Fruit fly (Drosophila melanogaster) whole organism, prepupa: ENCODE data around the gene CG31463.

ENCODE experiments used
- CG10669 ChIP-seq: fragments of 200-800 bp; sonication (Bioruptor generic); optimal IDR thresholded peaks from 3 replicates; lab custom pipeline; 2018; ENCODE audit warnings: missing biosample characterization, mild to moderate bottlenecking, missing genetic modification characterization, moderate library complexity
- CG11294 ChIP-seq: fragments of 200-800 bp; sonication (Bioruptor generic); IDR thresholded peaks from 2 replicates; pipeline ENCODE4 v1.3.6; 2022; ENCODE audit warnings: missing biosample characterization, missing genetic modification characterization
- CG11762 ChIP-seq: fragments of 200-800 bp; sonication (Bioruptor generic); optimal IDR thresholded peaks from 3 replicates; lab custom pipeline; 2016; ENCODE audit warnings: missing biosample characterization, missing genetic modification characterization; ENCODE audit not compliant: insufficient read depth
- CG11902 ChIP-seq: fragments of 200-800 bp; sonication (Bioruptor generic); optimal IDR thresholded peaks from 3 replicates; lab custom pipeline; 2016; ENCODE audit warnings: missing biosample characterization, missing genetic modification characterization
- CG15336 ChIP-seq: fragments of 200-800 bp; sonication (Bioruptor generic); IDR thresholded peaks from 2 replicates; pipeline ENCODE4 v1.3.6; 2022; ENCODE audit warnings: missing biosample characterization, missing genetic modification characterization
- CG1621 ChIP-seq: fragments of 200-800 bp; sonication (Bioruptor generic); optimal IDR thresholded peaks from 3 replicates; lab custom pipeline; 2018; ENCODE audit warnings: missing biosample characterization, mild to moderate bottlenecking, missing genetic modification characterization
- CG16779 ChIP-seq: fragments of 200-800 bp; sonication (Bioruptor generic); optimal IDR thresholded peaks from 3 replicates; lab custom pipeline; 2017; ENCODE audit warnings: missing biosample characterization, mild to moderate bottlenecking, missing genetic modification characterization
- CG31627 ChIP-seq: fragments of 200-800 bp; sonication (Bioruptor generic); optimal IDR thresholded peaks from 3 replicates; lab custom pipeline; 2016; ENCODE audit warnings: missing biosample characterization, missing genetic modification characterization
- CG32006 ChIP-seq: fragments of 200-800 bp; sonication (Bioruptor generic); optimal IDR thresholded peaks from 3 replicates; lab custom pipeline; 2017; ENCODE audit warnings: missing biosample characterization, mild to moderate bottlenecking, missing genetic modification characterization
- CG3919 ChIP-seq: fragments of 200-800 bp; sonication (Bioruptor generic); optimal IDR thresholded peaks from 3 replicates; lab custom pipeline; 2016; ENCODE audit warnings: missing biosample characterization, missing genetic modification characterization
- CG4318 ChIP-seq: fragments of 200-800 bp; sonication (Bioruptor generic); optimal IDR thresholded peaks from 3 replicates; lab custom pipeline; 2017; ENCODE audit warnings: missing biosample characterization, mild to moderate bottlenecking, missing genetic modification characterization
- CG6163 ChIP-seq: fragments of 200-800 bp; sonication (Bioruptor generic); IDR thresholded peaks from 3 replicates; pipeline ENCODE4 v1.3.6; 2022; ENCODE audit warnings: missing biosample characterization, missing genetic modification characterization
- CG6276 ChIP-seq: fragments of 200-800 bp; sonication (Bioruptor generic); optimal IDR thresholded peaks from 2 replicates; lab custom pipeline; 2017; ENCODE audit warnings: missing biosample characterization, mild to moderate bottlenecking, missing genetic modification characterization
- CG6792 ChIP-seq: fragments of 200-800 bp; sonication (Bioruptor generic); optimal IDR thresholded peaks from 3 replicates; lab custom pipeline; 2016; ENCODE audit warnings: missing biosample characterization, missing genetic modification characterization
- CG6808 ChIP-seq: fragments of 200-800 bp; sonication (Bioruptor generic); optimal IDR thresholded peaks from 3 replicates; lab custom pipeline; 2017; ENCODE audit warnings: missing biosample characterization, missing genetic modification characterization, mild to moderate bottlenecking, moderate library complexity, missing genetic modification reagents
- CG6854 ChIP-seq: fragments of 200-800 bp; sonication (Bioruptor generic); optimal IDR thresholded peaks from 2 replicates; lab custom pipeline; 2017; ENCODE audit warnings: missing biosample characterization, mild to moderate bottlenecking, missing genetic modification characterization
- CG7368 ChIP-seq: fragments of 200-800 bp; sonication (Bioruptor generic); optimal IDR thresholded peaks from 3 replicates; lab custom pipeline; 2016; ENCODE audit warnings: missing biosample characterization, missing genetic modification characterization
- CG8119 ChIP-seq: fragments of 200-800 bp; sonication (Bioruptor generic); IDR thresholded peaks from 3 replicates; pipeline ENCODE4 v1.3.6; 2022; ENCODE audit warnings: missing biosample characterization, missing genetic modification characterization
- CG8632 ChIP-seq: fragments of 200-800 bp; sonication (Bioruptor generic); optimal IDR thresholded peaks from 3 replicates; lab custom pipeline; 2016; ENCODE audit warnings: missing biosample characterization, missing genetic modification characterization
- CG9139 ChIP-seq: fragments of 200-800 bp; sonication (Bioruptor generic); optimal IDR thresholded peaks from 3 replicates; lab custom pipeline; 2017; ENCODE audit warnings: missing biosample characterization, mild to moderate bottlenecking, missing genetic modification characterization
- Eip75B ChIP-seq: fragments of 200-800 bp; sonication (Bioruptor generic); optimal IDR thresholded peaks from 3 replicates; lab custom pipeline; 2016; ENCODE audit warnings: missing biosample characterization, missing genetic modification characterization
- Eip78C ChIP-seq: fragments of 200-800 bp; sonication (Bioruptor generic); peaks from one replicate; lab custom pipeline; 2016; ENCODE audit warnings: missing biosample characterization, missing genetic modification characterization
- Eip93F ChIP-seq: fragments of 200-800 bp; sonication (Bioruptor generic); optimal IDR thresholded peaks from 2 replicates; lab custom pipeline; 2016; ENCODE audit warnings: missing biosample characterization, mild to moderate bottlenecking, missing genetic modification characterization
- Ets21C ChIP-seq: fragments of 200-800 bp; sonication (Bioruptor generic); optimal IDR thresholded peaks from 3 replicates; lab custom pipeline; 2016; ENCODE audit warnings: missing biosample characterization, missing genetic modification characterization
- Gug ChIP-seq: fragments of 200-800 bp; sonication (Bioruptor generic); IDR thresholded peaks from 2 replicates; pipeline ENCODE4 v1.3.6; 2022; ENCODE audit warnings: missing biosample characterization, missing genetic modification characterization
- Hr38 ChIP-seq: sonication (Bioruptor generic); optimal IDR thresholded peaks from 2 replicates; lab custom pipeline; 2016; ENCODE audit warnings: missing biosample characterization, missing genetic modification characterization
- Hr39 ChIP-seq: fragments of 200-800 bp; sonication (Bioruptor generic); optimal IDR thresholded peaks from 2 replicates; lab custom pipeline; 2016; ENCODE audit warnings: missing biosample characterization, missing genetic modification characterization
- Hr4 ChIP-seq: fragments of 200-800 bp; sonication (Bioruptor generic); optimal IDR thresholded peaks from 3 replicates; lab custom pipeline; 2016; ENCODE audit warnings: missing biosample characterization, missing genetic modification characterization
- Lpt ChIP-seq: fragments of 200-800 bp; sonication (Bioruptor generic); optimal IDR thresholded peaks from 3 replicates; lab custom pipeline; 2016; ENCODE audit warnings: missing biosample characterization, missing genetic modification characterization
- OdsH ChIP-seq: fragments of 200-800 bp; sonication (Bioruptor generic); optimal IDR thresholded peaks from 3 replicates; lab custom pipeline; 2016; ENCODE audit warnings: missing biosample characterization, missing genetic modification characterization
- Smox ChIP-seq: fragments of 200-800 bp; sonication (Bioruptor generic); optimal IDR thresholded peaks from 3 replicates; lab custom pipeline; 2016; ENCODE audit warnings: missing biosample characterization, missing genetic modification characterization
- Sox102F ChIP-seq: fragments of 200-800 bp; sonication (Bioruptor generic); optimal IDR thresholded peaks from 2 replicates; lab custom pipeline; 2016; ENCODE audit warnings: missing biosample characterization, mild to moderate bottlenecking, missing genetic modification characterization
- achi ChIP-seq: fragments of 200-800 bp; sonication (Bioruptor generic); optimal IDR thresholded peaks from 3 replicates; lab custom pipeline; 2016; ENCODE audit warnings: missing biosample characterization, missing genetic modification characterization
- acj6 ChIP-seq: fragments of 200-800 bp; sonication (Bioruptor generic); optimal IDR thresholded peaks from 3 replicates; lab custom pipeline; 2016; ENCODE audit warnings: missing biosample characterization, missing genetic modification characterization
- cyc ChIP-seq: fragments of 200-800 bp; sonication (Bioruptor generic); optimal IDR thresholded peaks from 3 replicates; lab custom pipeline; 2016; ENCODE audit warnings: missing biosample characterization, missing genetic modification characterization
- dac ChIP-seq: fragments of 200-800 bp; sonication (Bioruptor generic); optimal IDR thresholded peaks from 2 replicates; lab custom pipeline; 2017; ENCODE audit warnings: missing biosample characterization, mild to moderate bottlenecking, missing genetic modification characterization
- eg ChIP-seq: fragments of 200-800 bp; sonication (Bioruptor generic); IDR thresholded peaks from 3 replicates; pipeline ENCODE4 v1.3.6; 2022; ENCODE audit warnings: missing biosample characterization, missing genetic modification characterization
- lz ChIP-seq: fragments of 200-800 bp; sonication (Bioruptor generic); optimal IDR thresholded peaks from 3 replicates; lab custom pipeline; 2016; ENCODE audit warnings: missing biosample characterization, missing genetic modification characterization
- net ChIP-seq: fragments of 200-800 bp; sonication (Bioruptor generic); optimal IDR thresholded peaks from 3 replicates; lab custom pipeline; 2016; ENCODE audit warnings: missing biosample characterization, missing genetic modification characterization
- pdm3 ChIP-seq: fragments of 200-800 bp; sonication (Bioruptor generic); optimal IDR thresholded peaks from 3 replicates; lab custom pipeline; 2016; ENCODE audit warnings: missing biosample characterization, missing genetic modification characterization
- salr ChIP-seq, 2 experiments: fragments of 200-800 bp; sonication (Bioruptor generic); optimal IDR thresholded peaks; 3 replicates each; lab custom pipeline; 2016 to 2018; ENCODE audit warnings: missing biosample characterization in 2 of 2, missing genetic modification characterization in 2 of 2, mild to moderate bottlenecking in 1 of 2
- ss ChIP-seq, 2 experiments: fragments of 200-800 bp; sonication (Bioruptor generic); optimal IDR thresholded peaks; 2 replicates in 1 of 2; 3 replicates in 1 of 2; lab custom pipeline; 2017 to 2018; ENCODE audit warnings: mild to moderate bottlenecking in 2 of 2, missing biosample characterization in 2 of 2, missing genetic modification characterization in 2 of 2, moderate library complexity in 1 of 2
- svp ChIP-seq: fragments of 200-800 bp; sonication (Bioruptor generic); peaks from one replicate; lab custom pipeline; 2016; ENCODE audit warnings: missing biosample characterization, missing genetic modification characterization
- topi ChIP-seq: fragments of 200-800 bp; sonication (Bioruptor generic); optimal IDR thresholded peaks from 3 replicates; lab custom pipeline; 2016; ENCODE audit warnings: missing biosample characterization, missing genetic modification characterization
- vri ChIP-seq: fragments of 200-800 bp; sonication (Bioruptor generic); optimal IDR thresholded peaks from 3 replicates; lab custom pipeline; 2016; ENCODE audit warnings: missing biosample characterization, mild to moderate bottlenecking, missing genetic modification characterization

The CG31463 gene

DNA sequence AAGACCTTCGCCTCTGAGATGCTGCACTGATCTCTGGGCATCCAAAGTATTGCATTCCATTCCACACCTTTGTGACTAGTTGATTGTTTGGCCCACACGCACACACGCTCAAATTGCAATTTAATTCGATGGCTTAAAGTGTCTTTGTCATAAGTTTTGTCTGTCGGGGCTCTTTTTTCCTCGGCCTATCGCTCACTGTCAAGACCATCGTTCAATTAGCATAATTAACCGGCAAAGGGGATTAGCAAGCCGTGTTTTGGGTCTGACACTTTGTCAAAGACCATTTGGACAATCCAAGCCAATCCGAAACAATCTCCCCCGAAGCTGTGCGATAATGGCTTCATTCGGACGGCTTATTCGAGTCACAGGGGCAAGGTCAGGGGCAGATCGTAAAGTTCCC is 37.8 kb upstream of the CG31463 start:
- TF ChIP-seq Hr4 (GFP tag; lab: Kevin White, UChicago) (no peak), CG8632 (GFP tag; lab: Kevin White, UChicago) (no peak), CG11902 (GFP tag; lab: Kevin White, UChicago) (no peak)
- TF ChIP-seq, all 60 proteins: peak for 0

DNA sequence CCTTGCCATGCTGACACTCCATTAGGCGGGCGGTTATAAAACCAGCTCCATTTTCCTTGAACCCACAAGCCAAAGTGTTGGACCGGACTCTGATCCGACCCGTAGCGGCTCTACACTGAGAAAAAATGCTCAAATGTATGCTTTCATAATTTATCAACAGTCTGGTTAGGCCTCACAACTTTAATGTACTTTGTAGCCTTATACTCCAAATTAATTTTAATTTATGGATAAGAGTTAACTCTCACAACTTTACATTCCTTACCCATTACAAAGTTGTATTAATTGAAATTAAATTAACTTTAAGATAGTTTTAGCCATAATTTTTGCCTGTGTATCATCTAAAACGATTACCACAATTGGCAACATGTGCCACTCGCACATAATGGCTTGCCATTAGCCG is 36.1 kb upstream of the CG31463 start:
- TF ChIP-seq achi (GFP tag; lab: Kevin White, UChicago) (no peak), ss (GFP tag; optimal IDR thresholded peaks at IDR 0.05; lab: Kevin White, UChicago) (no peak), Eip78C (GFP tag; lab: Kevin White, UChicago) (peak; percentile 70), CG6854 (GFP tag; lab: Kevin White, UChicago) (no peak), eg (GFP tag; lab: Robert Waterston, UW) (no peak; the same call in 1 of the 3 replicates), CG11902 (GFP tag; lab: Kevin White, UChicago) (no peak), CG10669 (GFP tag; lab: Kevin White, UChicago) (no peak), CG4318 (GFP tag; lab: Kevin White, UChicago) (peak; percentile 58), salr (GFP tag; optimal IDR thresholded peaks at IDR 0.05; lab: Kevin White, UChicago) (peak in 1 of 2 experiments; percentile 30), dac (GFP tag; lab: Kevin White, UChicago) (peak; percentile 37), Lpt (GFP tag; lab: Kevin White, UChicago) (peak; percentile 58), CG11294 (GFP tag; lab: Robert Waterston, UW) (peak; percentile 20; the same call in 1 of the 2 replicates), Eip75B (GFP tag; lab: Kevin White, UChicago) (no peak), Sox102F (no peak), svp (GFP tag; lab: Kevin White, UChicago) (no peak), CG1621 (tag; lab: Kevin White, UChicago) (no peak), CG6276 (peak; percentile 71), CG11762 (GFP tag; lab: Kevin White, UChicago) (no peak), CG9139 (no peak), Hr39 (GFP tag; lab: Kevin White, UChicago) (no peak), lz (GFP tag; lab: Kevin White, UChicago) (no peak), acj6 (GFP tag; lab: Kevin White, UChicago) (no peak), CG6792 (GFP tag; lab: Kevin White, UChicago) (no peak), CG15336 (peak; percentile 86), Smox (GFP tag; lab: Kevin White, UChicago) (no peak), Hr4 (GFP tag; lab: Kevin White, UChicago) (peak; percentile 73), pdm3 (peak; percentile 40), OdsH (peak; percentile 39), cyc (no peak), Gug (GFP tag; lab: Robert Waterston, UW) (peak; percentile 45; the same call in 1 of the 2 replicates), CG8119 (GFP tag; lab: Robert Waterston, UW) (peak; percentile 84), CG32006 (GFP tag; lab: Kevin White, UChicago) (peak; percentile 77), Hr38 (GFP tag; lab: Kevin White, UChicago) (no peak)

DNA sequence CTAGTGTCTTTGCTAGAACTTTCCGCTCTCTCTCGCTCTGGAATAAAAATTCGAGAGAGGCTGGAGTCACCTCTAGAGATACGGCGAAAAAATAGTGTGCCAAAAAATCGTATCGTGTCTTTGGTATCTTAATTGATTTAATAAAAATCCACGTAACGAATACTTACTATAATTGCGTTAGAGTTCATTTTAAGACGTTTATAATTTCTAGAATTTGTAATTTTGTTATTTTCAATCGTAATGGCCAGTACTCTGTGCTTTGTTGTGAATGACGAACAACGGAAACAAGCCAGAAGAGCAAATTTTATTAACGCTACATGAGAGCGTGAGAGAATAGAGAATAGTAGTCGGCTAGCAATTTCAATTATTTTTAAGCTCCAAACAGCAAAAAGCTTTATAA is 30.5 kb upstream of the CG31463 start:
- TF ChIP-seq CG16779 (tag; lab: Kevin White, UChicago) (no peak), topi (GFP tag; lab: Kevin White, UChicago) (no peak), CG6808 (GFP tag; lab: Kevin White, UChicago) (no peak), Eip93F (GFP tag; lab: Kevin White, UChicago) (no peak), CG31627 (GFP tag; lab: Kevin White, UChicago) (no peak), net (GFP tag; lab: Kevin White, UChicago) (no peak), vri (GFP tag; lab: Kevin White, UChicago) (no peak), svp (GFP tag; lab: Kevin White, UChicago) (no peak), CG7368 (no peak), CG1621 (tag; lab: Kevin White, UChicago) (no peak), Ets21C (GFP tag; lab: Kevin White, UChicago) (no peak), CG3919 (GFP tag; lab: Kevin White, UChicago) (no peak), pdm3 (no peak), achi (GFP tag; lab: Kevin White, UChicago) (no peak), CG6163 (GFP tag; lab: Robert Waterston, UW) (no peak)
